Worm (Caenorhabditis elegans) whole organism, mixed stage, embryonic: Measurements from ENCODE around the gene M03F8.7.

Source experiments
- ces-1 ChIP-seq: fragments of 150-350 bp; optimal IDR thresholded peaks from 2 replicates; lab custom pipeline; 2014; ENCODE audit warnings: missing biosample characterization, missing genetic modification reagents, missing genetic modification characterization
- elt-1 ChIP-seq: sonication (generic microtip); optimal IDR thresholded peaks from 2 replicates; lab custom pipeline; 2017; ENCODE audit warnings: missing genetic modification characterization, mild to moderate bottlenecking, missing compliant biosample characterization, antibody characterized with exemption, moderate library complexity, borderline replicate concordance; ENCODE audit not compliant: insufficient read depth
- mab-5 ChIP-seq: fragments of 150-350 bp; optimal IDR thresholded peaks from 2 replicates; lab custom pipeline; 2014; ENCODE audit warnings: missing biosample characterization, missing genetic modification characterization
- unc-62 ChIP-seq: fragments of 150-350 bp; optimal IDR thresholded peaks from 2 replicates; lab custom pipeline; 2014; ENCODE audit warnings: missing biosample characterization, missing genetic modification reagents, missing genetic modification characterization
- zip-8 ChIP-seq: fragments of 150-350 bp; optimal IDR thresholded peaks from 2 replicates; lab custom pipeline; 2014; ENCODE audit warnings: missing biosample characterization, missing genetic modification characterization
- ztf-11 ChIP-seq: fragments of 150-350 bp; optimal IDR thresholded peaks from 2 replicates; lab custom pipeline; 2014; ENCODE audit warnings: missing biosample characterization, missing genetic modification characterization

ce11 chrV:5907090-5907489 lies 29.6 kb upstream of the M03F8.7 start, which contains the start of gene C04E6.4:
- no peak for TF ChIP-seq unc-62 (GFP tag; lab: Kevin White, UChicago)
- TF ChIP-seq ces-1 (GFP tag; lab: Kevin White, UChicago) = no peak
- no peak for TF ChIP-seq ztf-11
- TF ChIP-seq mab-5 (tag; lab: Kevin White, UChicago) = no peak
- TF ChIP-seq zip-8 (tag; lab: Kevin White, UChicago) = no peak
- TF ChIP-seq elt-1 (tag; lab: Kevin White, UChicago) = no peak
